Worm (Caenorhabditis elegans): ENCODE data around the gene sru-31.

Gene sru-31

ce11 chrV:9856978-9857377 is 40.5 kb downstream of the sru-31 start:
- no peak for TF ChIP-seq nhr-12 (tag; optimal IDR thresholded peaks at IDR 0.05)
- TF ChIP-seq elt-2 (tag; optimal IDR thresholded peaks at IDR 0.05) = peak; percentile 60

- no peak for TF ChIP-seq lin-15B (tag; optimal IDR thresholded peaks at IDR 0.05)
- TF ChIP-seq nhr-76 (tag; optimal IDR thresholded peaks at IDR 0.05) = no peak
- TF ChIP-seq snpc-4 (tag; optimal IDR thresholded peaks at IDR 0.05) = no peak
- TF ChIP-seq lsy-12 (tag; optimal IDR thresholded peaks at IDR 0.05) = no peak
- TF ChIP-seq ceh-82 (tag; optimal IDR thresholded peaks at IDR 0.05) = no peak
- no peak for TF ChIP-seq pha-4 (tag; optimal IDR thresholded peaks at IDR 0.05)
- no peak for TF ChIP-seq nhr-43 (tag; optimal IDR thresholded peaks at IDR 0.05; ENCODE audit: poor library complexity, severe bottlenecking)
- TF ChIP-seq fkh-10 (GFP tag; optimal IDR thresholded peaks at IDR 0.05) = no peak
- no peak for TF ChIP-seq elt-1 (tag; optimal IDR thresholded peaks at IDR 0.05)
- no peak for TF ChIP-seq ztf-11 (tag; optimal IDR thresholded peaks at IDR 0.05)
- TF ChIP-seq nfya-1 (tag; optimal IDR thresholded peaks at IDR 0.05; ENCODE audit: insufficient read depth) = no peak
- no peak for TF ChIP-seq daf-12 (tag; optimal IDR thresholded peaks at IDR 0.05)
- no peak for TF ChIP-seq nhr-12 (tag; optimal IDR thresholded peaks at IDR 0.05)
Measured at ce11 chrV:9859863-9860262, 43.4 kb downstream of the sru-31 start, which contains the start of gene lsy-12. Gene lsy-12, minus strand, starts transcription at chrV:9859963.

- TF ChIP-seq pqm-1 (tag; optimal IDR thresholded peaks at IDR 0.05) (no peak), lsy-12 (tag; optimal IDR thresholded peaks at IDR 0.05) (peak; percentile 80), nhr-43 (tag; optimal IDR thresholded peaks at IDR 0.05; ENCODE audit: poor library complexity, severe bottlenecking) (no peak), lin-15B (tag; optimal IDR thresholded peaks at IDR 0.05) (no peak), nfya-1 (tag; optimal IDR thresholded peaks at IDR 0.05; ENCODE audit: insufficient read depth) (peak; percentile 99), nhr-25 (tag; optimal IDR thresholded peaks at IDR 0.05) (no peak), jun-1 (tag; optimal IDR thresholded peaks at IDR 0.05) (no peak), pha-4 (tag; optimal IDR thresholded peaks at IDR 0.05) (no peak)
Measured at ce11 chrV:9860337-9860736, 43.8 kb downstream of the sru-31 start.

Data from whole organism, L3 larva.